Worm (Caenorhabditis elegans) whole organism, mixed stage, embryonic: Measurements from ENCODE around the gene C06C3.7.

ENCODE experiments used
- M03D4.4 ChIP-seq: sonication (generic microtip); optimal IDR thresholded peaks from 2 replicates; lab custom pipeline; 2017; ENCODE audit warnings: mild to moderate bottlenecking, missing genetic modification characterization, missing compliant biosample characterization
- bed-3 ChIP-seq: fragments of 200-800 bp; sonication (Bioruptor generic); optimal IDR thresholded peaks from 3 replicates; lab custom pipeline; 2018; ENCODE audit warnings: mild to moderate bottlenecking, missing genetic modification characterization, moderate library complexity, missing compliant biosample characterization
- ceh-39 ChIP-seq: fragments of 150-350 bp; optimal IDR thresholded peaks from 2 replicates; lab custom pipeline; 2014; ENCODE audit warnings: missing biosample characterization, missing genetic modification characterization
- ceh-43 ChIP-seq: fragments of 200-800 bp; sonication (Bioruptor generic); optimal IDR thresholded peaks from 2 replicates; lab custom pipeline; 2018; ENCODE audit warnings: mild to moderate bottlenecking, missing genetic modification characterization, moderate library complexity, missing compliant biosample characterization
- ceh-83 ChIP-seq: fragments of 200-800 bp; sonication (Bioruptor generic); optimal IDR thresholded peaks from 2 replicates; lab custom pipeline; 2018; ENCODE audit warnings: mild to moderate bottlenecking, missing genetic modification characterization, missing compliant biosample characterization
- cnd-1 ChIP-seq: fragments of 200-800 bp; sonication (Bioruptor generic); optimal IDR thresholded peaks from 2 replicates; lab custom pipeline; 2018; ENCODE audit warnings: mild to moderate bottlenecking, missing genetic modification characterization, missing compliant biosample characterization
- drap-1 ChIP-seq: fragments of 200-800 bp; sonication (Bioruptor generic); optimal IDR thresholded peaks from 3 replicates; lab custom pipeline; 2018; ENCODE audit warnings: mild to moderate bottlenecking, missing genetic modification characterization, missing compliant biosample characterization
- elt-1 ChIP-seq: sonication (generic microtip); optimal IDR thresholded peaks from 2 replicates; lab custom pipeline; 2017; ENCODE audit warnings: missing genetic modification characterization, mild to moderate bottlenecking, missing compliant biosample characterization, antibody characterized with exemption, moderate library complexity, borderline replicate concordance; ENCODE audit not compliant: insufficient read depth
- flh-1 ChIP-seq: fragments of 200-800 bp; sonication (Bioruptor generic); optimal IDR thresholded peaks from 2 replicates; lab custom pipeline; 2018; ENCODE audit warnings: mild to moderate bottlenecking, missing genetic modification characterization, moderate library complexity, missing compliant biosample characterization
- ham-2 ChIP-seq: fragments of 200-800 bp; sonication (Bioruptor generic); optimal IDR thresholded peaks from 2 replicates; lab custom pipeline; 2018; ENCODE audit warnings: mild to moderate bottlenecking, missing genetic modification characterization, missing compliant biosample characterization
- hlh-1 ChIP-seq: fragments of 150-350 bp; optimal IDR thresholded peaks from 2 replicates; lab custom pipeline; 2014; ENCODE audit warnings: missing biosample characterization, missing genetic modification reagents, missing genetic modification characterization
- lin-13 ChIP-seq: fragments of 150-350 bp; optimal IDR thresholded peaks from 2 replicates; lab custom pipeline; 2014; ENCODE audit warnings: missing biosample characterization, missing genetic modification characterization
- lin-32 ChIP-seq: fragments of 200-800 bp; sonication (Bioruptor generic); optimal IDR thresholded peaks from 2 replicates; lab custom pipeline; 2018; ENCODE audit warnings: mild to moderate bottlenecking, missing genetic modification characterization, missing compliant biosample characterization
- lsy-2 ChIP-seq: fragments of 150-350 bp; optimal IDR thresholded peaks from 2 replicates; lab custom pipeline; 2014; ENCODE audit warnings: missing biosample characterization, missing genetic modification characterization
- mep-1 ChIP-seq: fragments of 150-350 bp; optimal IDR thresholded peaks from 2 replicates; lab custom pipeline; 2017; ENCODE audit warnings: missing biosample characterization, missing genetic modification reagents, missing genetic modification characterization, inconsistent platforms
- mls-2 ChIP-seq: sonication (generic microtip); optimal IDR thresholded peaks from 2 replicates; lab custom pipeline; 2016; ENCODE audit warnings: mild to moderate bottlenecking, missing genetic modification characterization, moderate library complexity, missing compliant biosample characterization
- nhr-12 ChIP-seq: fragments of 150-350 bp; optimal IDR thresholded peaks from 2 replicates; lab custom pipeline; 2014; ENCODE audit warnings: missing biosample characterization, missing genetic modification characterization
- nhr-2 ChIP-seq: fragments of 150-350 bp; optimal IDR thresholded peaks from 2 replicates; lab custom pipeline; 2014; ENCODE audit warnings: missing biosample characterization, missing genetic modification characterization
- nhr-237 ChIP-seq: fragments of 150-350 bp; optimal IDR thresholded peaks from 2 replicates; lab custom pipeline; 2014; ENCODE audit warnings: missing biosample characterization, missing genetic modification characterization
- nhr-76 ChIP-seq: sonication (generic microtip); optimal IDR thresholded peaks from 2 replicates; lab custom pipeline; 2017; ENCODE audit warnings: missing biosample characterization, missing genetic modification characterization
- pha-4 ChIP-seq: fragments of 150-350 bp; optimal IDR thresholded peaks from 2 replicates; lab custom pipeline; 2018; ENCODE audit warnings: missing biosample characterization, missing genetic modification reagents, missing genetic modification characterization
- sem-2 ChIP-seq: fragments of 200-800 bp; sonication (Bioruptor generic); optimal IDR thresholded peaks from 2 replicates; lab custom pipeline; 2018; ENCODE audit warnings: mild to moderate bottlenecking, missing genetic modification characterization, missing compliant biosample characterization
- snpc-4 ChIP-seq: fragments of 150-350 bp; optimal IDR thresholded peaks from 2 replicates; lab custom pipeline; 2014; ENCODE audit warnings: missing biosample characterization, missing genetic modification characterization
- sptf-1 ChIP-seq: sonication (generic microtip); optimal IDR thresholded peaks from 2 replicates; lab custom pipeline; 2017; ENCODE audit warnings: mild to moderate bottlenecking, missing genetic modification characterization, moderate library complexity, missing compliant biosample characterization
- tbx-8 ChIP-seq: fragments of 200-800 bp; sonication (Bioruptor generic); optimal IDR thresholded peaks from 2 replicates; lab custom pipeline; 2018; ENCODE audit warnings: mild to moderate bottlenecking, missing genetic modification characterization, moderate library complexity, missing compliant biosample characterization
- unc-120 ChIP-seq: sonication (generic microtip); optimal IDR thresholded peaks from 2 replicates; lab custom pipeline; 2017; ENCODE audit warnings: missing genetic modification characterization, missing compliant biosample characterization; ENCODE audit not compliant: poor library complexity, severe bottlenecking
- unc-39 ChIP-seq: fragments of 150-350 bp; optimal IDR thresholded peaks from 2 replicates; lab custom pipeline; 2014; ENCODE audit warnings: missing biosample characterization, missing genetic modification characterization
- unc-62 ChIP-seq: fragments of 150-350 bp; optimal IDR thresholded peaks from 2 replicates; lab custom pipeline; 2014; ENCODE audit warnings: missing biosample characterization, missing genetic modification reagents, missing genetic modification characterization
- ztf-11 ChIP-seq: fragments of 150-350 bp; optimal IDR thresholded peaks from 2 replicates; lab custom pipeline; 2014; ENCODE audit warnings: missing biosample characterization, missing genetic modification characterization

The C06C3.7 gene

DNA sequence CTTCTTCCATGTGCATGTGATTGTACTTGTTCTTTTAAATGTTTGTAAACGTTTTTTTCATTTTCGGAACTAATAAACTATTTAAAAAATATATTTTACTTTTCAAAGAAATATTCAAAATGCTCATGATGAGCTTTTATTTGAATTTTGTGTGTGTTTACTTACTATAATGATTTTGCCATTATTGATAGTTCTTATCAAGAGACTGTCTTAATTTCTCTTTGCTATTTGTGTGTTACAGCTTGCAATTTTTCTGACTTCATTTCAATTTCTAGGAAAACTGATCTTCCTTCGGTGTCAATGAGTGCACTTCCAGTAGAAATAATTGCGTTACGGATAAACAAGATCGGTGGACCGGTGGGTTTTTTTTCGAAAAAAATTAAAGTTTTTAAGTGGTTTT, 10.5 kb upstream of the C06C3.7 start, which contains the start of gene C06C3.12:
TSS of gene C06C3.12 (plus strand) at position 301 of the 400 bp plus-strand sequence.
- TF ChIP-seq elt-1 = no peak
- no peak for TF ChIP-seq sptf-1 (tag; lab: Kevin White, UChicago)
- no peak for TF ChIP-seq pha-4 (tag; lab: Kevin White, UChicago)
- TF ChIP-seq unc-62 (GFP tag; lab: Kevin White, UChicago) = no peak
- no peak for TF ChIP-seq mep-1 (tag; lab: Kevin White, UChicago)
- TF ChIP-seq ceh-43 = no peak
- no peak for TF ChIP-seq lin-13 (tag; lab: Kevin White, UChicago)
- no peak for TF ChIP-seq ham-2
- TF ChIP-seq ceh-83 = no peak
- TF ChIP-seq cnd-1 (tag; lab: Kevin White, UChicago) = no peak
- no peak for TF ChIP-seq lin-32

DNA sequence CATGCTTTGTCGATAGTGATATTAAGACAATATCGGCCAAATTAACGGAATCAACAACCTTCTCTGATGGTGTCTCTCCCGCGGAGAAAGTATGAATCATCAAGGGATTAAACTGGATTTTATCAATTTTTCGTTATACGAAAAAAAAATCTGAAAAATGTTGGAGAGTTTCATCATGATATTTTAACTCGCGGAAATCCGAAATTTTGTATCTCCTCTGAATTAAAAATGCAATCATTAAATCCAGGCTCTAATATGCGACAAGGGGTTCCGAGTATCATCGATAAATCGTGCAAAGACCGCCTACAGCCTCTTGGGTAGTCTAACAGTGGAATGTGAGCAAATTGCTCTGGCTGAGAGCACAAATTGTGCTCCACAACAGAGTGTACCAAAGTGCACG, 8.2 kb upstream of the C06C3.7 start, which contains the start of gene C06C3.10:
TSS of gene C06C3.10 (minus strand) at position 101 of the 400 bp plus-strand sequence.
- TF ChIP-seq lin-13 (tag; lab: Kevin White, UChicago) (no peak), nhr-12 (tag; lab: Kevin White, UChicago) (no peak), ceh-43 (no peak), hlh-1 (tag; lab: Kevin White, UChicago) (no peak), snpc-4 (no peak), tbx-8 (GFP tag; lab: Kevin White, UChicago) (no peak), flh-1 (no peak), unc-39 (tag; lab: Kevin White, UChicago) (no peak)

DNA sequence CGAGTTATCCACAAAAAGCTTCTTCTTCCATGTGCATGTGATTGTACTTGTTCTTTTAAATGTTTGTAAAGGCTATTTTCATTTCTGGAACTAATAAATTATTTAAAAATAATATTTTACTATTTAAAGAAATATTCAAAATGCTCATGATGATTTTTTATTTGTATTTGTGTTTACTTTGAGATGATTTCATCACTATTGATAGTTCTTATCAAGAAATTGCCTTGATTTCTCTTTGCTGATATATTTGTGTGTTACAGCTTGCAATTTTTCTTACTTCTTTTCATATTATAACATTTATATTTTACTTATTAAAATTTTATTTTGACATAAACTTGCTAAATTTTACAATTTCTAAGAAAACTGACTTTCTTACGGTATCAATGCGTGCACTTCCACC, 7.2 kb upstream of the C06C3.7 start:
- TF ChIP-seq hlh-1 (tag; lab: Kevin White, UChicago) = no peak
- no peak for TF ChIP-seq nhr-2 (tag; lab: Kevin White, UChicago)
- no peak for TF ChIP-seq unc-120 (tag; lab: Kevin White, UChicago)
- no peak for TF ChIP-seq lin-32
- TF ChIP-seq, all 35 proteins: peak for 0

- TF ChIP-seq snpc-4 (no peak), lin-32 (no peak), tbx-8 (GFP tag; lab: Kevin White, UChicago) (no peak), unc-120 (tag; lab: Kevin White, UChicago) (no peak), unc-39 (tag; lab: Kevin White, UChicago) (no peak), bed-3 (no peak), sem-2 (no peak), cnd-1 (tag; lab: Kevin White, UChicago) (no peak), M03D4.4 (no peak), ceh-39 (no peak)
Observed at ce11 chrII:9379796-9380195, 5.5 kb upstream of the C06C3.7 start, which contains the start of gene srh-48. TSS of gene srh-48 (plus strand) at chrII:9380096.

DNA sequence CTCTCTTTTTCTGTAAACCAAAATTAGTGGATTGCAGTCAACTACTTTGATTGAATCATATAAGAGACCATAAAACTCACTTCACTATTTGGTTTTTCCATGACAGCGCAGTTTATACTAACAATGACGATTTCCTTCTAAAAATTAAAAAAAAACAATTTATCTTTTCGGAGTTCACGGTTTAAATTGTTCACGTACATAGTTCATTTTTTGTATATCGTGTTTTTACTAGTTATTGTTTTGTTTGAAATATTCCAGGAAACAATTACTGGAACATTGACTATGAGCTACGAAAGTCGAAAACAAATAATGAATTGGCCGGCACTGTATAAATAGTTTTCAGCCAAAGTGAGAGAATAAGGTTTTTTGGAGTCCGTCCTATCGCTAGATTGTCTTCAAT, 7.4 kb downstream of the C06C3.7 start, which contains the start of gene lido-17:
TSS of gene lido-17 (minus strand) at position 101 of the 400 bp plus-strand sequence.
- TF ChIP-seq lin-13 (tag; lab: Kevin White, UChicago) = no peak
- no peak for TF ChIP-seq unc-62 (GFP tag; lab: Kevin White, UChicago)
- no peak for TF ChIP-seq mep-1 (tag; lab: Kevin White, UChicago)
- TF ChIP-seq ceh-83 = no peak
- TF ChIP-seq lin-32 = no peak
- TF ChIP-seq lsy-2 (tag; lab: Kevin White, UChicago) = no peak
- TF ChIP-seq nhr-76 (tag; lab: Kevin White, UChicago) = no peak

ce11 chrII:9397496-9397895, 12.2 kb downstream of the C06C3.7 start, which contains the start of gene Y51B9A.9:
TSS of gene Y51B9A.9 (minus strand) at chrII:9397596.
- TF ChIP-seq mls-2 = no peak
- no peak for TF ChIP-seq elt-1
- TF ChIP-seq drap-1 (GFP tag; lab: Kevin White, UChicago) = no peak
- TF ChIP-seq nhr-2 (tag; lab: Kevin White, UChicago) = no peak
- TF ChIP-seq ceh-43 = no peak
- no peak for TF ChIP-seq sem-2
- TF ChIP-seq hlh-1 (tag; lab: Kevin White, UChicago) = no peak
- TF ChIP-seq tbx-8 (GFP tag; lab: Kevin White, UChicago) = no peak
- no peak for TF ChIP-seq nhr-237 (tag; lab: Kevin White, UChicago)
- TF ChIP-seq unc-120 (tag; lab: Kevin White, UChicago) = no peak
- TF ChIP-seq cnd-1 (tag; lab: Kevin White, UChicago) = no peak
- TF ChIP-seq unc-39 (tag; lab: Kevin White, UChicago) = no peak
- TF ChIP-seq ztf-11 = no peak
- TF ChIP-seq snpc-4 = no peak
- no peak for TF ChIP-seq ceh-83
- TF ChIP-seq, all 35 proteins: peak for 0
